Worm (Caenorhabditis elegans) whole organism, late embryonic: ENCODE measurements around the gene C17H11.4.

Source experiments
- C08G9.2 ChIP-seq: sonication (generic microtip); optimal IDR thresholded peaks from 2 replicates; lab custom pipeline; 2016; ENCODE audit warnings: mild to moderate bottlenecking, missing genetic modification characterization, moderate library complexity, missing compliant biosample characterization
- K02D7.2 ChIP-seq: sonication (generic microtip); optimal IDR thresholded peaks from 2 replicates; lab custom pipeline; 2017; ENCODE audit warnings: mild to moderate bottlenecking, missing genetic modification characterization, missing compliant biosample characterization
- K09A11.1 ChIP-seq: sonication (generic microtip); optimal IDR thresholded peaks from 2 replicates; lab custom pipeline; 2017; ENCODE audit warnings: antibody characterized with exemption, mild to moderate bottlenecking, missing genetic modification characterization, missing compliant biosample characterization; ENCODE audit not compliant: insufficient read depth
- T23F11.4 ChIP-seq: fragments of 200-800 bp; sonication (Bioruptor generic); optimal IDR thresholded peaks from 2 replicates; lab custom pipeline; 2018; ENCODE audit warnings: mild to moderate bottlenecking, missing genetic modification characterization, missing compliant biosample characterization
- Y22D7AL.16 ChIP-seq: sonication (generic microtip); optimal IDR thresholded peaks from 2 replicates; lab custom pipeline; 2016; ENCODE audit warnings: missing genetic modification characterization, missing compliant biosample characterization
- ceh-14 ChIP-seq: sonication (generic microtip); optimal IDR thresholded peaks from 2 replicates; lab custom pipeline; 2016; ENCODE audit warnings: missing genotype, missing genetic modification characterization, missing compliant biosample characterization
- ceh-2 ChIP-seq: sonication (generic microtip); optimal IDR thresholded peaks from 2 replicates; lab custom pipeline; 2016; ENCODE audit warnings: missing genotype, missing genetic modification characterization, missing compliant biosample characterization
- ceh-22 ChIP-seq: sonication (generic microtip); optimal IDR thresholded peaks from 2 replicates; lab custom pipeline; 2017; ENCODE audit warnings: missing biosample characterization, missing genetic modification characterization
- ceh-31 ChIP-seq: sonication (generic microtip); optimal IDR thresholded peaks from 2 replicates; lab custom pipeline; 2016; ENCODE audit warnings: missing genetic modification characterization, missing compliant biosample characterization
- ceh-34 ChIP-seq: sonication (generic microtip); optimal IDR thresholded peaks from 2 replicates; lab custom pipeline; 2016; ENCODE audit warnings: mild to moderate bottlenecking, missing genetic modification characterization, missing compliant biosample characterization
- ceh-45 ChIP-seq: fragments of 200-800 bp; sonication (Bioruptor generic); IDR thresholded peaks from 2 replicates; pipeline ENCODE4 v1.3.6; 2022; ENCODE audit warnings: missing genetic modification reagents, missing genetic modification characterization, missing compliant biosample characterization
- ceh-48 ChIP-seq: sonication (generic microtip); optimal IDR thresholded peaks from 2 replicates; lab custom pipeline; 2016; ENCODE audit warnings: missing genetic modification characterization, inconsistent platforms, missing compliant biosample characterization
- ceh-6 ChIP-seq: fragments of 200-800 bp; sonication (Bioruptor generic); optimal IDR thresholded peaks from 2 replicates; lab custom pipeline; 2018; ENCODE audit warnings: mild to moderate bottlenecking, missing genetic modification characterization, missing compliant biosample characterization
- ceh-9 ChIP-seq: sonication (generic microtip); optimal IDR thresholded peaks from 2 replicates; lab custom pipeline; 2016; ENCODE audit warnings: mild to moderate bottlenecking, missing genetic modification characterization, inconsistent platforms, missing compliant biosample characterization
- che-1 ChIP-seq: sonication (generic microtip); optimal IDR thresholded peaks from 2 replicates; lab custom pipeline; 2016; ENCODE audit warnings: mild to moderate bottlenecking, missing genetic modification characterization, missing compliant biosample characterization
- dmd-4 ChIP-seq: sonication (generic microtip); optimal IDR thresholded peaks from 2 replicates; lab custom pipeline; 2016; ENCODE audit warnings: borderline replicate concordance, missing genetic modification characterization, missing compliant biosample characterization
- dve-1 ChIP-seq: sonication (generic microtip); optimal IDR thresholded peaks from 2 replicates; lab custom pipeline; 2017; ENCODE audit warnings: antibody characterized with exemption, mild to moderate bottlenecking, missing genetic modification characterization, missing compliant biosample characterization
- elt-2 ChIP-seq: sonication (generic microtip); optimal IDR thresholded peaks from 2 replicates; lab custom pipeline; 2016; ENCODE audit warnings: missing genetic modification reagents, missing genetic modification characterization, missing compliant biosample characterization
- elt-4 ChIP-seq: sonication (generic microtip); optimal IDR thresholded peaks from 2 replicates; lab custom pipeline; 2016; ENCODE audit warnings: missing genetic modification characterization, missing compliant biosample characterization
- ets-4 ChIP-seq: sonication (generic microtip); optimal IDR thresholded peaks from 2 replicates; lab custom pipeline; 2016; ENCODE audit warnings: missing genetic modification characterization, missing compliant biosample characterization
- eyg-1 ChIP-seq: sonication (generic microtip); optimal IDR thresholded peaks from 2 replicates; lab custom pipeline; 2016; ENCODE audit warnings: missing genotype, missing genetic modification characterization, missing compliant biosample characterization
- fax-1 ChIP-seq: sonication (generic microtip); optimal IDR thresholded peaks from 2 replicates; lab custom pipeline; 2016; ENCODE audit warnings: missing genotype, missing genetic modification characterization, missing compliant biosample characterization
- hlh-13 ChIP-seq: fragments of 200-800 bp; sonication (Bioruptor generic); optimal IDR thresholded peaks from 2 replicates; lab custom pipeline; 2018; ENCODE audit warnings: mild to moderate bottlenecking, missing genetic modification characterization, missing compliant biosample characterization
- hlh-30 ChIP-seq: sonication (generic microtip); optimal IDR thresholded peaks from 2 replicates; lab custom pipeline; 2017; ENCODE audit warnings: antibody characterized with exemption, missing genetic modification characterization, missing compliant biosample characterization; ENCODE audit not compliant: insufficient read depth
- lim-6 ChIP-seq: sonication (generic microtip); optimal IDR thresholded peaks from 2 replicates; lab custom pipeline; 2016; ENCODE audit warnings: missing genetic modification characterization, missing compliant biosample characterization
- lin-11 ChIP-seq: fragments of 200-800 bp; sonication (Bioruptor generic); optimal IDR thresholded peaks from 2 replicates; lab custom pipeline; 2018; ENCODE audit warnings: mild to moderate bottlenecking, missing genetic modification characterization, missing compliant biosample characterization
- nhr-11 ChIP-seq: fragments of 150-350 bp; optimal IDR thresholded peaks from 2 replicates; lab custom pipeline; 2014; ENCODE audit warnings: missing biosample characterization, missing genetic modification characterization
- pax-1 ChIP-seq: fragments of 150-350 bp; optimal IDR thresholded peaks from 2 replicates; lab custom pipeline; 2014; ENCODE audit warnings: missing biosample characterization, missing genetic modification characterization
- pha-2 ChIP-seq: sonication (generic microtip); optimal IDR thresholded peaks from 2 replicates; lab custom pipeline; 2017; ENCODE audit warnings: mild to moderate bottlenecking, missing genetic modification characterization, missing compliant biosample characterization
- pha-4 ChIP-seq: fragments of 150-350 bp; optimal IDR thresholded peaks from 2 replicates; lab custom pipeline; 2018; ENCODE audit warnings: missing biosample characterization, missing genetic modification reagents, missing genetic modification characterization
- pqm-1 ChIP-seq: sonication (generic microtip); optimal IDR thresholded peaks from 2 replicates; lab custom pipeline; 2016; ENCODE audit warnings: missing genetic modification characterization, missing compliant biosample characterization
- rnt-1 ChIP-seq: sonication (generic microtip); optimal IDR thresholded peaks from 2 replicates; lab custom pipeline; 2016; ENCODE audit warnings: missing genetic modification characterization, missing compliant biosample characterization
- sdc-2 ChIP-seq: sonication (generic microtip); optimal IDR thresholded peaks from 2 replicates; lab custom pipeline; 2016; ENCODE audit warnings: missing genotype, missing genetic modification characterization, missing compliant biosample characterization
- sox-4 ChIP-seq: sonication (generic microtip); optimal IDR thresholded peaks from 2 replicates; lab custom pipeline; 2017; ENCODE audit warnings: mild to moderate bottlenecking, missing genetic modification characterization, inconsistent platforms, missing compliant biosample characterization
- syd-9 ChIP-seq: sonication (generic microtip); optimal IDR thresholded peaks from 2 replicates; lab custom pipeline; 2016; ENCODE audit warnings: mild to moderate bottlenecking, missing genetic modification characterization, moderate library complexity, missing compliant biosample characterization
- tbx-7 ChIP-seq: sonication (generic microtip); optimal IDR thresholded peaks from 2 replicates; lab custom pipeline; 2016; ENCODE audit warnings: missing genotype, missing genetic modification characterization, missing compliant biosample characterization
- unc-3 ChIP-seq, 2 experiments: fragments of 200-800 bp in 1 of 2; sonication (Bioruptor generic) in 1 of 2; sonication (generic microtip) in 1 of 2; conservative IDR thresholded peaks in 1 of 2; optimal IDR thresholded peaks in 1 of 2; 2 replicates each; pipeline versions ENCODE4 v1.3.6 to Lab custom; 2016 to 2022; ENCODE audit warnings: missing compliant biosample characterization in 2 of 2, missing genetic modification characterization in 2 of 2, missing genetic modification reagents in 1 of 2
- unc-42 ChIP-seq: sonication (generic microtip); optimal IDR thresholded peaks from 2 replicates; lab custom pipeline; 2016; ENCODE audit warnings: missing genotype, missing genetic modification characterization, missing compliant biosample characterization
- unc-55 ChIP-seq: sonication (generic microtip); optimal IDR thresholded peaks from 2 replicates; lab custom pipeline; 2017; ENCODE audit warnings: missing biosample characterization, missing genetic modification reagents, missing genetic modification characterization

The C17H11.4 gene

ce11 chrX:8163555-8163954 is 17.9 kb downstream of the C17H11.4 start (continued):
- TF ChIP-seq tbx-7 (no peak), lin-11 (tag; lab: Kevin White, UChicago) (no peak), lim-6 (tag; lab: Kevin White, UChicago) (no peak), elt-2 (tag; lab: Kevin White, UChicago) (no peak), fax-1 (no peak), rnt-1 (tag; lab: Kevin White, UChicago) (no peak), dmd-4 (no peak), ceh-6 (no peak), pha-2 (tag; lab: Kevin White, UChicago) (no peak), T23F11.4 (GFP tag; lab: Kevin White, UChicago) (peak; percentile 43), ceh-34 (tag; lab: Kevin White, UChicago) (peak; percentile 24), K02D7.2 (tag; lab: Kevin White, UChicago) (no peak), eyg-1 (tag; lab: Kevin White, UChicago) (no peak), ceh-14 (tag; lab: Kevin White, UChicago) (peak; percentile 28), ets-4 (tag; lab: Kevin White, UChicago) (no peak), ceh-48 (tag; lab: Kevin White, UChicago) (peak; percentile 65), K09A11.1 (tag; lab: Kevin White, UChicago) (no peak), pha-4 (tag; lab: Kevin White, UChicago) (no peak), syd-9 (tag; lab: Kevin White, UChicago) (no peak), sox-4 (tag; lab: Kevin White, UChicago) (no peak), unc-42 (peak; percentile 49), nhr-11 (no peak), unc-55 (GFP tag; lab: Kevin White, UChicago) (no peak), unc-3 (GFP tag; conservative IDR thresholded peaks at IDR 0.05; lab: Robert Waterston, UW) (no peak), unc-3 (tag; optimal IDR thresholded peaks at IDR 0.05; lab: Kevin White, UChicago) (no peak), pax-1 (tag; lab: Kevin White, UChicago) (no peak), hlh-13 (GFP tag; lab: Kevin White, UChicago) (no peak), ceh-31 (tag; lab: Kevin White, UChicago) (peak; percentile 71), elt-4 (tag; lab: Kevin White, UChicago) (peak; percentile 31), dve-1 (tag; lab: Kevin White, UChicago) (no peak), hlh-30 (tag; lab: Kevin White, UChicago) (no peak), pqm-1 (tag; lab: Kevin White, UChicago) (no peak), sdc-2 (peak; percentile 65), ceh-45 (no peak), ceh-22 (no peak), C08G9.2 (tag; lab: Kevin White, UChicago) (peak; percentile 33), ceh-2 (tag; lab: Kevin White, UChicago) (no peak), ceh-9 (tag; lab: Kevin White, UChicago) (no peak)
- TF ChIP-seq, all 69 proteins: peak for 14

- TF ChIP-seq ceh-48 (tag; lab: Kevin White, UChicago) = no peak
- no peak for TF ChIP-seq pqm-1 (tag; lab: Kevin White, UChicago)
- no peak for TF ChIP-seq unc-42
- TF ChIP-seq elt-2 (tag; lab: Kevin White, UChicago) = no peak
- TF ChIP-seq Y22D7AL.16 (tag; lab: Kevin White, UChicago) = no peak
- TF ChIP-seq che-1 (tag; lab: Kevin White, UChicago) = no peak
- TF ChIP-seq ceh-6 = no peak
- no peak for TF ChIP-seq ceh-34 (tag; lab: Kevin White, UChicago)
- no peak for TF ChIP-seq ceh-45
- TF ChIP-seq tbx-7 = no peak
- TF ChIP-seq dmd-4 = no peak
- TF ChIP-seq, all 69 proteins: peak for 0
These were observed 18.6 kb downstream of the C17H11.4 start, which contains the start of gene F22F1.3 for ce11 chrX:8162793-8163192. Gene F22F1.3, minus strand, starts transcription at chrX:8163073.
